Fruit fly (Drosophila melanogaster) whole organism, embryonic: ENCODE measurements around the gene CG31121.

ENCODE experiments used
- Ada2b ChIP-seq: fragments of 200-800 bp; sonication (Bioruptor generic); IDR thresholded peaks from 2 replicates; pipeline ENCODE4 v1.3.6; 2022; ENCODE audit warnings: missing biosample characterization, missing genetic modification characterization
- Blimp-1 ChIP-seq: fragments of 200-800 bp; sonication (Bioruptor generic); optimal IDR thresholded peaks from 3 replicates; lab custom pipeline; 2018; ENCODE audit warnings: missing biosample characterization, missing genetic modification characterization, mild to moderate bottlenecking, moderate library complexity, missing genetic modification reagents
- CG11504 ChIP-seq: fragments of 200-800 bp; sonication (Bioruptor generic); optimal IDR thresholded peaks from 3 replicates; lab custom pipeline; 2019; ENCODE audit warnings: missing biosample characterization, mild to moderate bottlenecking, missing genetic modification characterization, moderate library complexity
- CG11695 ChIP-seq: fragments of 200-800 bp; sonication (Bioruptor generic); IDR thresholded peaks from 3 replicates; pipeline ENCODE4 v1.3.6; 2022; ENCODE audit warnings: missing biosample characterization, missing genetic modification characterization
- CG12391 ChIP-seq: fragments of 200-800 bp; sonication (Bioruptor generic); optimal IDR thresholded peaks from 3 replicates; lab custom pipeline; 2018; ENCODE audit warnings: missing biosample characterization, mild to moderate bottlenecking, missing genetic modification characterization, moderate library complexity
- CG12769 ChIP-seq: fragments of 200-800 bp; sonication (Bioruptor generic); optimal IDR thresholded peaks from 2 replicates; lab custom pipeline; 2019; ENCODE audit warnings: missing biosample characterization, mild to moderate bottlenecking, missing genetic modification characterization, moderate library complexity
- CG13424 ChIP-seq: fragments of 200-800 bp; sonication (Bioruptor generic); optimal IDR thresholded peaks from 2 replicates; lab custom pipeline; 2019; ENCODE audit warnings: missing biosample characterization, mild to moderate bottlenecking, missing genetic modification characterization, moderate library complexity
- CG16779 ChIP-seq: fragments of 200-800 bp; sonication (Bioruptor generic); IDR thresholded peaks from 2 replicates; pipeline ENCODE4 v1.3.6; 2022; ENCODE audit warnings: missing biosample characterization, missing genetic modification characterization
- CG16815 ChIP-seq: fragments of 200-800 bp; sonication (Bioruptor generic); optimal IDR thresholded peaks from 3 replicates; lab custom pipeline; 2017; ENCODE audit warnings: missing biosample characterization, mild to moderate bottlenecking, missing genetic modification characterization
- CG17328 ChIP-seq: fragments of 200-800 bp; sonication (Bioruptor generic); IDR thresholded peaks from 2 replicates; pipeline ENCODE4 v1.3.6; 2022; ENCODE audit warnings: missing biosample characterization, missing genetic modification characterization
- CG17359 ChIP-seq: fragments of 200-800 bp; sonication (Bioruptor generic); optimal IDR thresholded peaks from 3 replicates; lab custom pipeline; 2018; ENCODE audit warnings: missing biosample characterization, mild to moderate bottlenecking, missing genetic modification characterization, moderate library complexity
- CG18262 ChIP-seq: fragments of 200-800 bp; optimal IDR thresholded peaks from 3 replicates; lab custom pipeline; 2019; ENCODE audit warnings: missing biosample characterization, mild to moderate bottlenecking, missing genetic modification characterization, moderate library complexity
- CG2120 ChIP-seq: fragments of 200-800 bp; sonication (Bioruptor generic); optimal IDR thresholded peaks from 3 replicates; lab custom pipeline; 2016; ENCODE audit warnings: missing biosample characterization, missing genetic modification characterization
- CG2678 ChIP-seq: fragments of 200-800 bp; sonication (Bioruptor generic); optimal IDR thresholded peaks from 3 replicates; lab custom pipeline; 2019; ENCODE audit warnings: missing biosample characterization, mild to moderate bottlenecking, missing genetic modification characterization, moderate library complexity
- CG2712 ChIP-seq: fragments of 200-800 bp; optimal IDR thresholded peaks from 3 replicates; lab custom pipeline; 2019; ENCODE audit warnings: missing biosample characterization, mild to moderate bottlenecking, missing genetic modification characterization, moderate library complexity
- CG30403 ChIP-seq: fragments of 200-800 bp; sonication (Bioruptor generic); optimal IDR thresholded peaks from 3 replicates; lab custom pipeline; 2016; ENCODE audit warnings: missing biosample characterization, missing genetic modification characterization
- CG3847 ChIP-seq: fragments of 200-800 bp; sonication (Bioruptor generic); IDR thresholded peaks from 2 replicates; pipeline ENCODE4 v1.3.6; 2022; ENCODE audit warnings: missing biosample characterization, missing genetic modification characterization
- CG4424 ChIP-seq: fragments of 200-800 bp; sonication (Bioruptor generic); optimal IDR thresholded peaks from 3 replicates; lab custom pipeline; 2016; ENCODE audit warnings: missing biosample characterization, missing genetic modification characterization
- CkIIα-i1 ChIP-seq: fragments of 200-800 bp; sonication (Bioruptor generic); IDR thresholded peaks from 2 replicates; pipeline ENCODE4 v1.3.6; 2022; ENCODE audit warnings: missing biosample characterization, missing genetic modification characterization
- CoRest ChIP-seq: fragments of 200-800 bp; sonication (Bioruptor generic); optimal IDR thresholded peaks from 3 replicates; lab custom pipeline; 2018; ENCODE audit warnings: missing biosample characterization, mild to moderate bottlenecking, missing genetic modification characterization, moderate library complexity
- Dll ChIP-seq: fragments of 200-800 bp; sonication (Bioruptor generic); IDR thresholded peaks from 4 replicates; pipeline ENCODE4 v1.3.6; 2022; ENCODE audit warnings: missing biosample characterization, missing genetic modification characterization; ENCODE audit not compliant: partially characterized antibody
- Drgx ChIP-seq: fragments of 200-800 bp; sonication (Bioruptor generic); IDR thresholded peaks from 2 replicates; pipeline ENCODE4 v1.3.6; 2022; ENCODE audit warnings: missing biosample characterization, missing genetic modification characterization
- Ets65A ChIP-seq: fragments of 200-800 bp; sonication (Bioruptor generic); peaks from one replicate; lab custom pipeline; 2016; ENCODE audit warnings: missing biosample characterization, missing genetic modification characterization
- Hr51 ChIP-seq, 2 experiments: fragments of 200-800 bp; sonication (Bioruptor generic); optimal IDR thresholded peaks; 2 replicates in 1 of 2; 3 replicates in 1 of 2; lab custom pipeline; 2016 to 2018; ENCODE audit warnings: missing biosample characterization in 2 of 2, missing genetic modification characterization in 2 of 2, mild to moderate bottlenecking in 1 of 2, moderate library complexity in 1 of 2
- Lpt ChIP-seq: fragments of >200 bp; optimal IDR thresholded peaks from 2 replicates; lab custom pipeline; 2018; ENCODE audit warnings: missing biosample characterization, missing genetic modification characterization
- NK7.1 ChIP-seq: fragments of 200-800 bp; sonication (Bioruptor generic); optimal IDR thresholded peaks from 3 replicates; lab custom pipeline; 2016; ENCODE audit warnings: missing biosample characterization, missing genetic modification characterization
- Oli ChIP-seq: fragments of 200-800 bp; sonication (Bioruptor generic); optimal IDR thresholded peaks from 2 replicates; lab custom pipeline; 2018; ENCODE audit warnings: missing biosample characterization, mild to moderate bottlenecking, missing genetic modification characterization, moderate library complexity
- Sox102F ChIP-seq: fragments of 200-800 bp; sonication (Bioruptor generic); optimal IDR thresholded peaks from 2 replicates; lab custom pipeline; 2018; ENCODE audit warnings: missing biosample characterization, mild to moderate bottlenecking, missing genetic modification characterization, moderate library complexity
- Xrp1 ChIP-seq: fragments of 200-800 bp; sonication (Bioruptor generic); IDR thresholded peaks from 2 replicates; pipeline ENCODE4 v1.3.6; 2022; ENCODE audit warnings: missing biosample characterization, missing genetic modification characterization
- bsh ChIP-seq, 2 experiments: fragments of 200-800 bp; sonication (Bioruptor generic); optimal IDR thresholded peaks; 2 replicates each; lab custom pipeline; 2017 to 2018; ENCODE audit warnings: mild to moderate bottlenecking in 2 of 2, missing biosample characterization in 2 of 2, missing genetic modification characterization in 2 of 2, moderate library complexity in 1 of 2
- cg ChIP-seq: fragments of 200-800 bp; sonication (Bioruptor generic); optimal IDR thresholded peaks from 3 replicates; lab custom pipeline; 2019; ENCODE audit warnings: missing biosample characterization, mild to moderate bottlenecking, missing genetic modification characterization, moderate library complexity
- ci ChIP-seq: fragments of 200-800 bp; sonication (Bioruptor generic); IDR thresholded peaks from 3 replicates; pipeline ENCODE4 v1.3.6; 2022; ENCODE audit warnings: missing biosample characterization, missing genetic modification characterization
- dmrt11E ChIP-seq: fragments of 200-800 bp; sonication (Bioruptor generic); optimal IDR thresholded peaks from 3 replicates; lab custom pipeline; 2018; ENCODE audit warnings: missing biosample characterization, mild to moderate bottlenecking, missing genetic modification characterization, moderate library complexity
- dmrt99B ChIP-seq: fragments of 200-800 bp; sonication (Bioruptor generic); optimal IDR thresholded peaks from 2 replicates; lab custom pipeline; 2018; ENCODE audit warnings: missing biosample characterization, mild to moderate bottlenecking, missing genetic modification characterization, moderate library complexity
- dysf ChIP-seq: fragments of 200-800 bp; sonication (Bioruptor generic); IDR thresholded peaks from 3 replicates; pipeline ENCODE4 v1.3.6; 2022; ENCODE audit warnings: missing biosample characterization, missing genetic modification characterization
- fd64A ChIP-seq: fragments of 200-800 bp; sonication (Bioruptor generic); optimal IDR thresholded peaks from 3 replicates; lab custom pipeline; 2018; ENCODE audit warnings: missing biosample characterization, mild to moderate bottlenecking, missing genetic modification characterization
- ftz-f1 ChIP-seq: fragments of 200-800 bp; sonication (Bioruptor generic); optimal IDR thresholded peaks from 2 replicates; lab custom pipeline; 2016; ENCODE audit warnings: missing biosample characterization, missing genetic modification characterization
- gcm2 ChIP-seq: fragments of 200-800 bp; sonication (Bioruptor generic); optimal IDR thresholded peaks from 2 replicates; lab custom pipeline; 2016; ENCODE audit warnings: missing biosample characterization, missing genetic modification characterization
- gem ChIP-seq: fragments of 200-800 bp; sonication (Bioruptor generic); optimal IDR thresholded peaks from 2 replicates; lab custom pipeline; 2019; ENCODE audit warnings: missing biosample characterization, mild to moderate bottlenecking, missing genetic modification characterization, moderate library complexity
- gfzf ChIP-seq: fragments of 200-800 bp; sonication (Bioruptor generic); optimal IDR thresholded peaks from 2 replicates; lab custom pipeline; 2016; ENCODE audit warnings: missing biosample characterization, mild to moderate bottlenecking, missing genetic modification characterization, moderate library complexity
- grau ChIP-seq: fragments of 200-800 bp; optimal IDR thresholded peaks from 3 replicates; lab custom pipeline; 2019; ENCODE audit warnings: missing biosample characterization, mild to moderate bottlenecking, missing genetic modification characterization, moderate library complexity
- lab ChIP-seq: fragments of 200-800 bp; sonication (Bioruptor generic); optimal IDR thresholded peaks from 3 replicates; lab custom pipeline; 2017; ENCODE audit warnings: missing biosample characterization, missing genetic modification characterization, mild to moderate bottlenecking, moderate library complexity, missing genetic modification reagents
- nau ChIP-seq: fragments of 200-800 bp; sonication (Bioruptor generic); optimal IDR thresholded peaks from 3 replicates; lab custom pipeline; 2017; ENCODE audit warnings: missing biosample characterization, mild to moderate bottlenecking, missing genetic modification characterization, missing genetic modification reagents
- nmo ChIP-seq: fragments of 200-800 bp; sonication (Bioruptor generic); optimal IDR thresholded peaks from 2 replicates; lab custom pipeline; 2018; ENCODE audit warnings: missing biosample characterization, mild to moderate bottlenecking, missing genetic modification characterization, moderate library complexity
- otp ChIP-seq: fragments of 200-800 bp; sonication (Bioruptor generic); IDR thresholded peaks from 3 replicates; pipeline ENCODE4, ENCODE4 v1.3.6; 2022; ENCODE audit warnings: missing biosample characterization, missing genetic modification characterization
- tgo ChIP-seq: fragments of 200-800 bp; sonication (Bioruptor generic); IDR thresholded peaks from 3 replicates; pipeline ENCODE4 v1.3.6; 2022; ENCODE audit warnings: missing biosample characterization, missing genetic modification characterization
- unc-4 ChIP-seq: fragments of 200-800 bp; sonication (Bioruptor generic); IDR thresholded peaks from 2 replicates; pipeline ENCODE4 v1.3.6; 2022; ENCODE audit warnings: missing biosample characterization, missing genetic modification characterization; ENCODE audit not compliant: partially characterized antibody
- unpg ChIP-seq: fragments of 200-800 bp; sonication (Bioruptor generic); optimal IDR thresholded peaks from 3 replicates; lab custom pipeline; 2018; ENCODE audit warnings: missing biosample characterization, mild to moderate bottlenecking, missing genetic modification characterization, moderate library complexity
- wdn ChIP-seq: fragments of 200-800 bp; sonication (Bioruptor generic); IDR thresholded peaks from 2 replicates; pipeline ENCODE4 v1.3.6; 2022; ENCODE audit warnings: missing biosample characterization, missing genetic modification characterization
- zf30C ChIP-seq: fragments of 200-800 bp; sonication (Bioruptor generic); optimal IDR thresholded peaks from 3 replicates; lab custom pipeline; 2018; ENCODE audit warnings: missing biosample characterization, mild to moderate bottlenecking, missing genetic modification characterization

The CG31121 gene

DNA sequence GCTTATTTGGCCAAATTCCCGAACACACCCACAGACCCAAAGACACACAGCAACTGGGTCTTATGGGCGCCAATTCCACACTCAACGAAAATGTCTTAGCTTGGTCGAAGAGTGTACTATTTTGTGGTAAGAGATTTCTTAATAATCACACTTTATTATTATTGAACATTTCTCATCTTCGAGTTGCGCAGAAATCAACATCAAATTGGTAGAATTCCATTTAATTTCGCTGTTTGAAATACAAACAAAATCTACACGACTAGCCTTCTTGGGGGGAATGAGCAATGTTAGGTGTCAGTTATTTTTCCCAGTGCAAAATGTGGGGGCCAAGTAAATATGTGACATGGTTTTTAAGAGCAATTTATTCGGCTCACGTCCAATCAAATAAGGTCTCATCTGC lies 3.5 kb downstream of the CG31121 start:
- TF ChIP-seq Ada2b (GFP tag; lab: Robert Waterston, UW) (0 out of 2 replicates have a peak, but pooled peaks have one; percentile 12), CoRest (tag; lab: Kevin White, UChicago) (peak; percentile 3), CG11504 (tag; lab: Kevin White, UChicago) (peak; percentile 39), CG16779 (GFP tag; lab: Robert Waterston, UW) (no peak), CG4424 (no peak), CG2120 (GFP tag; lab: Kevin White, UChicago) (peak; percentile 3), Ets65A (GFP tag; lab: Kevin White, UChicago) (peak; percentile 88), gem (tag; lab: Kevin White, UChicago) (peak; percentile 36), Hr51 (GFP tag; optimal IDR thresholded peaks at IDR 0.05; lab: Kevin White, UChicago) (peak in 1 of 2 experiments; percentile 31), grau (tag; lab: Kevin White, UChicago) (peak; percentile 32), wdn (GFP tag; lab: Robert Waterston, UW) (no peak), CkIIα-i1 (GFP tag; lab: Robert Waterston, UW) (no peak), dysf (GFP tag; lab: Robert Waterston, UW) (0 out of 3 replicates have a peak, but pooled peaks have one; percentile 38), CG12769 (tag; lab: Kevin White, UChicago) (peak; percentile 12), unc-4 (GFP tag; lab: Robert Waterston, UW) (no peak), dmrt11E (tag; lab: Kevin White, UChicago) (no peak), CG13424 (peak; percentile 27), CG3847 (GFP tag; lab: Robert Waterston, UW) (0 out of 2 replicates have a peak, but pooled peaks have one; percentile 16), Blimp-1 (GFP tag; lab: Kevin White, UChicago) (no peak), Xrp1 (GFP tag; lab: Robert Waterston, UW) (peak; percentile 9; the same call in 1 of the 2 replicates), dmrt99B (peak; percentile 31), Lpt (GFP tag; lab: Kevin White, UChicago) (no peak), Dll (no peak), NK7.1 (no peak), nmo (GFP tag; lab: Kevin White, UChicago) (peak; percentile 15), gfzf (no peak), gcm2 (no peak), CG17359 (tag; lab: Kevin White, UChicago) (no peak), CG12391 (peak; percentile 3), CG17328 (GFP tag; lab: Robert Waterston, UW) (no peak), Sox102F (peak; percentile 24), CG18262 (peak; percentile 15), lab (peak; percentile 25), zf30C (GFP tag; lab: Kevin White, UChicago) (peak; percentile 29), CG16815 (GFP tag; lab: Kevin White, UChicago) (no peak), CG30403 (GFP tag; lab: Kevin White, UChicago) (peak; percentile 13), Drgx (peak; percentile 30; the same call in 1 of the 2 replicates), fd64A (GFP tag; lab: Kevin White, UChicago) (no peak), nau (no peak), ftz-f1 (GFP tag; lab: Kevin White, UChicago) (no peak), Oli (tag; lab: Kevin White, UChicago) (peak; percentile 14), CG2678 (peak; percentile 26), CG11695 (GFP tag; lab: Robert Waterston, UW) (no peak), unpg (GFP tag; lab: Kevin White, UChicago) (peak; percentile 17), CG2712 (tag; lab: Kevin White, UChicago) (peak; percentile 18), tgo (GFP tag; lab: Robert Waterston, UW) (peak; percentile 26; the same call in 1 of the 3 replicates), bsh (GFP tag; optimal IDR thresholded peaks at IDR 0.05; lab: Kevin White, UChicago) (peak in 1 of 2 experiments; percentile 10), otp (no peak), cg (GFP tag; lab: Kevin White, UChicago) (no peak), ci (GFP tag; lab: Robert Waterston, UW) (no peak)
